Worm (Caenorhabditis elegans): Measurements from ENCODE around the gene smex-2.

Gene smex-2

ce11 chrX:2047208-2047946 is 8.1 kb upstream of the smex-2 start:
- no peak for TF ChIP-seq aly-2 (tag; optimal IDR thresholded peaks at IDR 0.05)
- no peak for TF ChIP-seq tbx-2 (tag; optimal IDR thresholded peaks at IDR 0.05)
- TF ChIP-seq lin-39 (tag; optimal IDR thresholded peaks at IDR 0.05): no peak
- TF ChIP-seq nhr-76 (tag; optimal IDR thresholded peaks at IDR 0.05): no peak
- TF ChIP-seq nhr-23 (tag; optimal IDR thresholded peaks at IDR 0.05): no peak
- no peak for TF ChIP-seq unc-39 (tag; optimal IDR thresholded peaks at IDR 0.05)

DNA sequence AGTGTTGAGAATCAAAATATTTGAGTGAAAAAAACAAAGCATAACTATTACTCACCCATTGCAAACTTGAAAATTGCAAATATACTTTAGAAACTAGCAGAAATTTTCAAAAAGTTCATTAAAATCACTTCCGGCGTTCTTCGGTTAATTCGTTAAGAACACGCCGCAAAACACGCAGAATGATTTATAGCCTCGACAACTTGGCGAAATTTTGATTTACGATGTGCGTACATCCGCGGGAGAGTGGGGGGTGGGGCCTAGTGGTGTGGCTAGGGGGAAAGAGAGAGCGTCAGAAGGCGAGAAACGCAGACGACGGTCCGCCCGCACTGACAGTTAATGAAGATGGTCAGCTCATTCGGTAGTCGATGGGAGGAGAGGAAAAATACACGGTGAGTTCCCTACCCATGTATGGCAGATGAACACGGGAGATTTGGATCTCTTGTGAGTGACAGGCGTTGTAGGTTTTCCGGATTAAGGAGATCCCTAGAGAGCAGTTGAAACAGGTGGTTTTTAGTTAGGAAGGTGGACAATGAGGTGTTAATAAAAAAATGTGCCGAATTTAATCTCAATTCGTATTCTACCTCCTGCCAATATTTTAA is 7.0 kb upstream of the smex-2 start, which contains the start of gene igcm-4:
Gene igcm-4, minus strand, starts transcription at position 237 of the 599 bp plus-strand sequence.
- no peak for TF ChIP-seq sea-2 (GFP tag; optimal IDR thresholded peaks at IDR 0.05)
- no peak for TF ChIP-seq hmg-11 (tag; optimal IDR thresholded peaks at IDR 0.05)
- TF ChIP-seq lin-39 (tag; optimal IDR thresholded peaks at IDR 0.05): peak; percentile 14

ce11 chrX:2045603-2046002 is 6.3 kb upstream of the smex-2 start:
- no peak for TF ChIP-seq fkh-10 (GFP tag; optimal IDR thresholded peaks at IDR 0.05)
- no peak for TF ChIP-seq ceh-82 (tag; optimal IDR thresholded peaks at IDR 0.05)
- TF ChIP-seq nfya-1 (tag; optimal IDR thresholded peaks at IDR 0.05; ENCODE audit: insufficient read depth): no peak
- TF ChIP-seq nhr-43 (tag; optimal IDR thresholded peaks at IDR 0.05; ENCODE audit: poor library complexity, severe bottlenecking): no peak
- no peak for TF ChIP-seq nhr-76 (tag; optimal IDR thresholded peaks at IDR 0.05)
- TF ChIP-seq pha-4 (tag; optimal IDR thresholded peaks at IDR 0.05): no peak
- no peak for TF ChIP-seq R02D3.7 (tag; optimal IDR thresholded peaks at IDR 0.05)
- no peak for TF ChIP-seq unc-39 (tag; optimal IDR thresholded peaks at IDR 0.05)
- TF ChIP-seq ceh-16 (tag; optimal IDR thresholded peaks at IDR 0.05): no peak
- TF ChIP-seq snpc-4 (tag; optimal IDR thresholded peaks at IDR 0.05): no peak
- no peak for TF ChIP-seq aly-2 (tag; optimal IDR thresholded peaks at IDR 0.05)
- TF ChIP-seq ceh-28 (tag; optimal IDR thresholded peaks at IDR 0.05): no peak
- no peak for TF ChIP-seq jun-1 (tag; optimal IDR thresholded peaks at IDR 0.05)
- no peak for TF ChIP-seq elt-2 (tag; optimal IDR thresholded peaks at IDR 0.05)
- TF ChIP-seq lin-15B (tag; optimal IDR thresholded peaks at IDR 0.05): no peak
- TF ChIP-seq ama-1 (optimal IDR thresholded peaks at IDR 0.05): no peak
- TF ChIP-seq ZK546.5 (tag; optimal IDR thresholded peaks at IDR 0.05): no peak
- no peak for TF ChIP-seq nhr-237 (tag; optimal IDR thresholded peaks at IDR 0.05)

DNA sequence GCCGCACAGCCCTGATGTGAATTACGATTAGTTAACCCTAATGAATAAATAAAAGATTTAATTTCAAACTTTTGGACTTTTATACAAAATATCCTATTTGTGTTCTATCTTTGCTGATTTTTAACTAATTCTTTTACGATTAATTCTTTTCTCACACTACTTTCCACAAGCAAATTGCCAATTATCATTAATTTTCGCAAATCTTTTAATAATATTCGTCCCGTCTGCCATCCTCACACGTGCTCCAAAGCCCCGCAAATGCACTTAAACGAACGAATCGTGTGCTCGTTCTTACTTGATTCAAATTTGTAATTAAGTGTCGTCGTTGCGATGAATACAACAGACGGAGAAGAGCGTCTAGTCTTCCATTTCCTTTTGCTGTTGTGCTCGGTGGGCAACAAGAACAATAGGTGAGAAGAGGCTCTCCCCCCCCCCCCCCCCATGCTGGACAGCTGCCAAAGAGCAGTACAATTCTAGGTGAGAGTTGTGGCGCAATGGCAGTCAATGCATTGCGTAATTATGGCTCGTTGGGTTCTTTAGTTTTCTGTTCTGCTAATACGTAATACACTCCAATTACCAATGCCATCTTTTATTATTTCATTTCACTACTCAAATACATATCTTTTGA is 5.4 kb upstream of the smex-2 start:
- TF ChIP-seq tbx-2 (tag; optimal IDR thresholded peaks at IDR 0.05) (no peak), nhr-67 (tag; optimal IDR thresholded peaks at IDR 0.05) (no peak), R02D3.7 (tag; optimal IDR thresholded peaks at IDR 0.05) (no peak), nfya-1 (tag; optimal IDR thresholded peaks at IDR 0.05; ENCODE audit: insufficient read depth) (no peak), nhr-77 (tag; optimal IDR thresholded peaks at IDR 0.05) (no peak), egl-27 (tag; optimal IDR thresholded peaks at IDR 0.05) (no peak), ZK546.5 (tag; optimal IDR thresholded peaks at IDR 0.05) (no peak), skn-1 (tag; optimal IDR thresholded peaks at IDR 0.05) (no peak)

ce11 chrX:2043224-2043623 is 4.0 kb upstream of the smex-2 start:
- TF ChIP-seq ceh-16 (tag; optimal IDR thresholded peaks at IDR 0.05) (no peak), jun-1 (tag; optimal IDR thresholded peaks at IDR 0.05) (no peak), pha-4 (tag; optimal IDR thresholded peaks at IDR 0.05) (peak; percentile 50)

- TF ChIP-seq aly-2 (tag; optimal IDR thresholded peaks at IDR 0.05) (no peak), eor-1 (tag; optimal IDR thresholded peaks at IDR 0.05) (no peak), tbx-2 (tag; optimal IDR thresholded peaks at IDR 0.05) (no peak), snpc-4 (tag; optimal IDR thresholded peaks at IDR 0.05) (no peak), ceh-82 (tag; optimal IDR thresholded peaks at IDR 0.05) (no peak), lin-39 (tag; optimal IDR thresholded peaks at IDR 0.05) (no peak), ztf-11 (tag; optimal IDR thresholded peaks at IDR 0.05) (no peak), ZK546.5 (tag; optimal IDR thresholded peaks at IDR 0.05) (no peak), ceh-16 (tag; optimal IDR thresholded peaks at IDR 0.05) (no peak), fos-1 (tag; optimal IDR thresholded peaks at IDR 0.05) (no peak), skn-1 (tag; optimal IDR thresholded peaks at IDR 0.05) (no peak), R02D3.7 (tag; optimal IDR thresholded peaks at IDR 0.05) (no peak), lsy-12 (tag; optimal IDR thresholded peaks at IDR 0.05) (no peak), fkh-2 (tag; optimal IDR thresholded peaks at IDR 0.05) (no peak)
These were observed 3.4 kb upstream of the smex-2 start for ce11 chrX:2042621-2043020.
